Fruit fly (Drosophila melanogaster): Measurements from ENCODE around the gene RpS4.

The RpS4 gene

dm6 chr3L:13015823-13016465 lies 25.6 kb upstream of the RpS4 start, which contains the start of gene CG11267 (continued):
- TF ChIP-seq chn (GFP tag; optimal IDR thresholded peaks at IDR 0.05) (peak; percentile 73), CG4360 (GFP tag; IDR thresholded peaks at IDR 0.05) (0 out of 2 replicates have a peak, but pooled peaks have one; percentile 8), phol (tag; optimal IDR thresholded peaks at IDR 0.05) (peak; percentile 90), fd102C (GFP tag; optimal IDR thresholded peaks at IDR 0.05) (no peak), CG7839 (tag; optimal IDR thresholded peaks at IDR 0.05) (peak; percentile 93), CG7357 (GFP tag; IDR thresholded peaks at IDR 0.05) (peak; percentile 60), cato (GFP tag; optimal IDR thresholded peaks at IDR 0.05; ENCODE audit: borderline replicate concordance) (peak; percentile 66), abd-A (tag; optimal IDR thresholded peaks at IDR 0.05) (no peak), Fer2 (tag; optimal IDR thresholded peaks at IDR 0.05) (peak; percentile 88), mam (GFP tag; optimal IDR thresholded peaks at IDR 0.05) (peak; percentile 75), CG7928 (GFP tag; optimal IDR thresholded peaks at IDR 0.05) (peak; percentile 58), CG11504 (tag; optimal IDR thresholded peaks at IDR 0.05) (peak; percentile 90), zen (tag; optimal IDR thresholded peaks at IDR 0.05) (peak; percentile 82), MESR4 (GFP tag; optimal IDR thresholded peaks at IDR 0.05) (peak; percentile 53), CG13296 (GFP tag; optimal IDR thresholded peaks at IDR 0.05) (peak; percentile 91), pb (GFP tag; optimal IDR thresholded peaks at IDR 0.05) (peak; percentile 58), Dfd (GFP tag; optimal IDR thresholded peaks at IDR 0.05) (no peak), CG4707 (GFP tag; optimal IDR thresholded peaks at IDR 0.05) (no peak), Hr39 (optimal IDR thresholded peaks at IDR 0.05) (no peak), CG11695 (GFP tag; IDR thresholded peaks at IDR 0.05) (peak; percentile 86), CG1832 (GFP tag; optimal IDR thresholded peaks at IDR 0.05) (no peak), C15 (GFP tag; IDR thresholded peaks at IDR 0.05) (peak; percentile 70), CG43689 (GFP tag; IDR thresholded peaks at IDR 0.05) (no peak), Hr51 (GFP tag; optimal IDR thresholded peaks at IDR 0.05) (peak; percentile 67 to 83), CG8290 (GFP tag; optimal IDR thresholded peaks at IDR 0.05) (no peak), CG8290 (tag; optimal IDR thresholded peaks at IDR 0.05) (peak; percentile 5 to 94), gsb (GFP tag; IDR thresholded peaks at IDR 0.05) (peak; percentile 82), sisA (GFP tag; IDR thresholded peaks at IDR 0.05) (peak; percentile 93), PHDP (tag; optimal IDR thresholded peaks at IDR 0.05) (peak; percentile 81), Hand (GFP tag; optimal IDR thresholded peaks at IDR 0.05) (peak; percentile 55), CG9797 (GFP tag; optimal IDR thresholded peaks at IDR 0.05) (peak; percentile 36), grau (tag; optimal IDR thresholded peaks at IDR 0.05) (peak; percentile 81), tgo (GFP tag; IDR thresholded peaks at IDR 0.05) (peak; percentile 92), sc (optimal IDR thresholded peaks at IDR 0.05) (no peak), sc (GFP tag; optimal IDR thresholded peaks at IDR 0.05) (peak; percentile 26), Aef1 (GFP tag; IDR thresholded peaks at IDR 0.05) (peak; percentile 89), CG7372 (GFP tag; IDR thresholded peaks at IDR 0.05) (peak; percentile 90), Dek (tag; optimal IDR thresholded peaks at IDR 0.05) (peak; percentile 85), tx (GFP tag; optimal IDR thresholded peaks at IDR 0.05) (peak; percentile 62), CG4282 (GFP tag; optimal IDR thresholded peaks at IDR 0.05) (peak; percentile 60), stwl (tag; optimal IDR thresholded peaks at IDR 0.05) (peak; percentile 35), CG7745 (tag; optimal IDR thresholded peaks at IDR 0.05) (no peak), CG15269 (tag; optimal IDR thresholded peaks at IDR 0.05) (peak; percentile 82), Dll (GFP tag; IDR thresholded peaks at IDR 0.05; ENCODE audit: partially characterized antibody) (no peak), tap (tag; optimal IDR thresholded peaks at IDR 0.05) (peak; percentile 88), dan (GFP tag; IDR thresholded peaks at IDR 0.05) (no peak), CG10147 (GFP tag; optimal IDR thresholded peaks at IDR 0.05) (peak; percentile 87), ci (GFP tag; IDR thresholded peaks at IDR 0.05) (peak; percentile 89), Med (GFP tag) (peak; percentile 98), tup (GFP tag; optimal IDR thresholded peaks at IDR 0.05) (peak; percentile 73)
